Fruit fly (Drosophila melanogaster): ENCODE data around the gene CG32817.

Gene CG32817

DNA sequence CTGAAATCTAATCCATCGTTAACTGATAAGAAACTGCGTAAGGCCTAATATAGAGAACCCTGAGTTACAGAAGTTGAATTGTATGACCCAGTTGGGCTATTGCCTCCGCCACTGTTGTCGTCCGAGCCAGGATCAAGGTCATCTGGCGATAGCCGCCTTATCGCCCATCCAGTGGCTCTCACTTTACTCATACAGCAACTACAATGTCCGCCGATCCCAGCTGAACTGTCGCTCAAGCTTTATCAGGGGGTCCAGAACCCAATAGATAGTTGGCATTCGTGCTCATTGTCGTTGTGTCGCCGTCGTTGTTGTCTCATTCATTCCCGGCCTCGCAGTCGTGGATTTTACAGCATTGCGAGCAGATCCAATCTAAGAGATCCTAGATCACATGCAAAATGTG, 30.3 kb downstream of the CG32817 start, which contains the start of gene arg:
Gene arg, plus strand, starts transcription at position 319 of the 400 bp plus-strand sequence.
- TF ChIP-seq Ets65A (GFP tag): no peak
- no peak for TF ChIP-seq Usf (GFP tag; optimal IDR thresholded peaks at IDR 0.05)
- no peak for TF ChIP-seq Dip3 (GFP tag; optimal IDR thresholded peaks at IDR 0.05)
- TF ChIP-seq Tbp (GFP tag; optimal IDR thresholded peaks at IDR 0.05): no peak
- peak; percentile 3 for TF ChIP-seq CG10543 (GFP tag; optimal IDR thresholded peaks at IDR 0.05)
- no peak for TF ChIP-seq fd3F (GFP tag; optimal IDR thresholded peaks at IDR 0.05)
- TF ChIP-seq CG7745 (tag; optimal IDR thresholded peaks at IDR 0.05): no peak
- TF ChIP-seq CG13287 (GFP tag; IDR thresholded peaks at IDR 0.05; ENCODE audit: partially characterized antibody): no peak
- no peak for TF ChIP-seq NC2β (GFP tag; optimal IDR thresholded peaks at IDR 0.05)
- peak; percentile 23 for TF ChIP-seq ftz-f1 (GFP tag; optimal IDR thresholded peaks at IDR 0.05)
- no peak for TF ChIP-seq GATAe (GFP tag; conservative IDR thresholded peaks at IDR 0.05)
- no peak for TF ChIP-seq cas (GFP tag; IDR thresholded peaks at IDR 0.05)
- no peak for TF ChIP-seq Nf-YC (tag; optimal IDR thresholded peaks at IDR 0.05)
- no peak for TF ChIP-seq ac (GFP tag; optimal IDR thresholded peaks at IDR 0.05)
- TF ChIP-seq ham (GFP tag; IDR thresholded peaks at IDR 0.05): no peak
- TF ChIP-seq CG5245 (GFP tag; optimal IDR thresholded peaks at IDR 0.05): no peak
- no peak for TF ChIP-seq CHES-1-like (GFP tag; optimal IDR thresholded peaks at IDR 0.05)
- TF ChIP-seq gsb-n (tag; optimal IDR thresholded peaks at IDR 0.05): no peak
- TF ChIP-seq nerfin-1 (tag; optimal IDR thresholded peaks at IDR 0.05): no peak
- TF ChIP-seq CG32767 (GFP tag; IDR thresholded peaks at IDR 0.05): no peak
- no peak for TF ChIP-seq Awh (GFP tag; IDR thresholded peaks at IDR 0.05)
- TF ChIP-seq HLHmδ (GFP tag; optimal IDR thresholded peaks at IDR 0.05): no peak
- no peak for TF ChIP-seq CG9932 (GFP tag; IDR thresholded peaks at IDR 0.05)
- TF ChIP-seq sug (tag; optimal IDR thresholded peaks at IDR 0.05): peak; percentile 78
- TF ChIP-seq Pdp1 (GFP tag; optimal IDR thresholded peaks at IDR 0.05): peak in 1 of 2 experiments; percentile 30
- no peak for TF ChIP-seq zen (tag; optimal IDR thresholded peaks at IDR 0.05)
- no peak for TF ChIP-seq onecut (GFP tag; IDR thresholded peaks at IDR 0.05)
- no peak for TF ChIP-seq gfzf (GFP tag; optimal IDR thresholded peaks at IDR 0.05)
- TF ChIP-seq CTCF (GFP tag; optimal IDR thresholded peaks at IDR 0.05): no peak
- TF ChIP-seq Jarid2 (GFP tag; optimal IDR thresholded peaks at IDR 0.05): no peak
- no peak for TF ChIP-seq Fer3 (tag; optimal IDR thresholded peaks at IDR 0.05)
- peak; percentile 90 for TF ChIP-seq CG34376 (GFP tag; optimal IDR thresholded peaks at IDR 0.05)
- no peak for TF ChIP-seq CG11723 (GFP tag; optimal IDR thresholded peaks at IDR 0.05)
- no peak for TF ChIP-seq vnd (GFP tag; IDR thresholded peaks at IDR 0.05; ENCODE audit: partially characterized antibody)
- no peak for TF ChIP-seq CG13123 (GFP tag; optimal IDR thresholded peaks at IDR 0.05)
- no peak for TF ChIP-seq CG12769 (tag; optimal IDR thresholded peaks at IDR 0.05)
- TF ChIP-seq crc (GFP tag; optimal IDR thresholded peaks at IDR 0.05): no peak
- TF ChIP-seq sens-2 (GFP tag; IDR thresholded peaks at IDR 0.05): no peak
- no peak for TF ChIP-seq fd96Cb (tag; optimal IDR thresholded peaks at IDR 0.05)
- no peak for TF ChIP-seq sqz (GFP tag; optimal IDR thresholded peaks at IDR 0.05)
- no peak for TF ChIP-seq NK7.1 (GFP tag; optimal IDR thresholded peaks at IDR 0.05)
- no peak for TF ChIP-seq ATbp (GFP tag; optimal IDR thresholded peaks at IDR 0.05)
- TF ChIP-seq Hey (tag; optimal IDR thresholded peaks at IDR 0.05): no peak
- TF ChIP-seq CkIIα-i1 (GFP tag; IDR thresholded peaks at IDR 0.05): no peak
- TF ChIP-seq gt (GFP tag; IDR thresholded peaks at IDR 0.05): no peak

All from whole organism, embryonic.